Worm (Caenorhabditis elegans) whole organism, L4 larva: ENCODE results near the gene jun-1.

Source experiments
- F10B5.3 ChIP-seq: sonication (generic microtip); optimal IDR thresholded peaks from 2 replicates; lab custom pipeline; 2016; ENCODE audit warnings: mild to moderate bottlenecking, missing genetic modification characterization, missing compliant biosample characterization
- F37D6.2 ChIP-seq: sonication (generic microtip); optimal IDR thresholded peaks from 2 replicates; lab custom pipeline; 2016; ENCODE audit warnings: mild to moderate bottlenecking, missing genetic modification characterization, missing compliant biosample characterization
- R02D3.7 ChIP-seq: fragments of 150-350 bp; sonication (generic microtip); optimal IDR thresholded peaks from 3 replicates; lab custom pipeline; 2014; ENCODE audit warnings: missing biosample characterization, missing genetic modification characterization
- T20F7.1 ChIP-seq: fragments of 200-800 bp; sonication (Bioruptor generic); optimal IDR thresholded peaks from 2 replicates; lab custom pipeline; 2018; ENCODE audit warnings: mild to moderate bottlenecking, missing genetic modification characterization, missing compliant biosample characterization
- T26A8.4 ChIP-seq: fragments of 200-800 bp; sonication (Bioruptor generic); IDR thresholded peaks from 2 replicates; pipeline ENCODE4 v1.3.6; 2022; ENCODE audit warnings: missing genetic modification characterization, missing compliant biosample characterization
- Y105C5A.15 ChIP-seq: fragments of 200-800 bp; sonication (Bioruptor generic); IDR thresholded peaks from 2 replicates; pipeline ENCODE4 v1.3.6; 2022; ENCODE audit warnings: missing genetic modification characterization, missing compliant biosample characterization
- Y75B8A.6 ChIP-seq: fragments of 200-800 bp; sonication (Bioruptor generic); IDR thresholded peaks from 2 replicates; pipeline ENCODE4 v1.3.6; 2022; ENCODE audit warnings: missing genetic modification reagents, missing genetic modification characterization, missing compliant biosample characterization
- ZK546.5 ChIP-seq, 2 experiments: sonication (generic microtip); optimal IDR thresholded peaks; 2 replicates each; lab custom pipeline; 2017; ENCODE audit warnings: missing biosample characterization in 2 of 2, missing genetic modification characterization in 2 of 2
- aly-2 ChIP-seq: sonication (generic microtip); optimal IDR thresholded peaks from 2 replicates; lab custom pipeline; 2018; ENCODE audit warnings: missing biosample characterization, missing genetic modification characterization
- attf-4 ChIP-seq: sonication (generic microtip); optimal IDR thresholded peaks from 3 replicates; lab custom pipeline; 2017; ENCODE audit warnings: missing biosample characterization, missing genetic modification characterization
- ceh-20 ChIP-seq: fragments of 200-800 bp; sonication (Bioruptor generic); IDR thresholded peaks from 2 replicates; pipeline ENCODE4 v1.3.6; 2022; ENCODE audit warnings: missing genetic modification reagents, missing genetic modification characterization, missing compliant biosample characterization
- ceh-28 ChIP-seq: fragments of 150-350 bp; optimal IDR thresholded peaks from 2 replicates; lab custom pipeline; 2014; ENCODE audit warnings: missing biosample characterization, missing genetic modification reagents, missing genetic modification characterization
- ceh-32 ChIP-seq: sonication (generic microtip); optimal IDR thresholded peaks from 2 replicates; lab custom pipeline; 2016; ENCODE audit warnings: mild to moderate bottlenecking, missing genetic modification characterization, missing compliant biosample characterization; ENCODE audit not compliant: poor library complexity
- ceh-44 ChIP-seq: fragments of 200-800 bp; sonication (Bioruptor generic); IDR thresholded peaks from 2 replicates; pipeline ENCODE4 v1.3.6; 2022; ENCODE audit warnings: missing genetic modification reagents, missing genetic modification characterization, missing compliant biosample characterization
- ces-1 ChIP-seq: fragments of 150-350 bp; sonication (generic microtip); optimal IDR thresholded peaks from 4 replicates; lab custom pipeline; 2014; ENCODE audit warnings: missing biosample characterization, missing genetic modification reagents, missing genetic modification characterization
- ctbp-1 ChIP-seq: fragments of 200-800 bp; sonication (Bioruptor generic); IDR thresholded peaks from 2 replicates; pipeline ENCODE4 v1.3.6; 2022; ENCODE audit warnings: missing genetic modification reagents, missing genetic modification characterization, missing compliant biosample characterization
- daf-12 ChIP-seq: fragments of 150-350 bp; optimal IDR thresholded peaks from 2 replicates; lab custom pipeline; 2014; ENCODE audit warnings: missing biosample characterization, missing genetic modification reagents, missing genetic modification characterization
- daf-16 ChIP-seq, 3 experiments: sonication (generic microtip); optimal IDR thresholded peaks; 2 replicates each; lab custom pipeline; 2016 to 2017; ENCODE audit warnings: missing genetic modification characterization in 3 of 3, missing genetic modification reagents in 3 of 3, mild to moderate bottlenecking in 2 of 3, missing compliant biosample characterization in 2 of 3, missing biosample characterization in 1 of 3, moderate library complexity in 1 of 3
- dpl-1 ChIP-seq: fragments of 150-350 bp; optimal IDR thresholded peaks from 2 replicates; lab custom pipeline; 2014; ENCODE audit warnings: missing biosample characterization, missing genetic modification reagents, missing genetic modification characterization
- duxl-1 ChIP-seq: sonication (generic microtip); optimal IDR thresholded peaks from 2 replicates; lab custom pipeline; 2016; ENCODE audit warnings: mild to moderate bottlenecking, missing genetic modification characterization, moderate library complexity, missing compliant biosample characterization; ENCODE audit not compliant: poor library complexity
- fkh-10 ChIP-seq: fragments of 150-350 bp; optimal IDR thresholded peaks from 2 replicates; lab custom pipeline; 2014; ENCODE audit warnings: missing biosample characterization, missing genetic modification reagents, missing genetic modification characterization
- fos-1 ChIP-seq: fragments of 150-350 bp; optimal IDR thresholded peaks from 2 replicates; lab custom pipeline; 2014; ENCODE audit warnings: missing biosample characterization, missing genetic modification characterization
- gei-8 ChIP-seq: fragments of 200-800 bp; sonication (Bioruptor generic); optimal IDR thresholded peaks from 2 replicates; lab custom pipeline; 2018; ENCODE audit warnings: mild to moderate bottlenecking, missing genetic modification characterization, missing compliant biosample characterization
- hif-1 ChIP-seq, 2 experiments: sonication (generic microtip); optimal IDR thresholded peaks; 2 replicates each; lab custom pipeline; 2016 to 2017; ENCODE audit warnings: missing compliant biosample characterization in 2 of 2, missing genetic modification characterization in 2 of 2, missing genetic modification reagents in 2 of 2, missing genotype in 2 of 2, mild to moderate bottlenecking in 1 of 2
- hlh-30 ChIP-seq: sonication (generic microtip); optimal IDR thresholded peaks from 2 replicates; lab custom pipeline; 2017; ENCODE audit warnings: antibody characterized with exemption, mild to moderate bottlenecking, missing genetic modification characterization, missing compliant biosample characterization; ENCODE audit not compliant: insufficient read depth
- hmg-1.1 ChIP-seq: fragments of 200-800 bp; sonication (Bioruptor generic); IDR thresholded peaks from 2 replicates; pipeline ENCODE4 v1.3.6; 2022; ENCODE audit warnings: missing genetic modification reagents, missing genetic modification characterization, missing compliant biosample characterization
- lin-1 ChIP-seq: fragments of 200-800 bp; sonication (Bioruptor generic); IDR thresholded peaks from 2 replicates; pipeline ENCODE4 v1.3.6; 2022; ENCODE audit warnings: missing genetic modification reagents, missing genetic modification characterization, missing compliant biosample characterization
- lin-13 ChIP-seq: fragments of 150-350 bp; optimal IDR thresholded peaks from 2 replicates; lab custom pipeline; 2014; ENCODE audit warnings: missing biosample characterization, missing genetic modification reagents, missing genetic modification characterization
- lin-15B ChIP-seq: fragments of 150-350 bp; sonication (generic microtip); optimal IDR thresholded peaks from 3 replicates; lab custom pipeline; 2014; ENCODE audit warnings: missing biosample characterization, missing genetic modification characterization
- lir-3 ChIP-seq: sonication (generic microtip); optimal IDR thresholded peaks from 2 replicates; lab custom pipeline; 2016; ENCODE audit warnings: mild to moderate bottlenecking, missing genetic modification characterization, missing compliant biosample characterization
- lsy-2 ChIP-seq, 2 experiments: fragments of 150-350 bp in 1 of 2; sonication (generic microtip) in 1 of 2; optimal IDR thresholded peaks; 2 replicates each; lab custom pipeline; 2014 to 2017; ENCODE audit warnings: missing biosample characterization in 2 of 2, missing genetic modification characterization in 2 of 2
- mdl-1 ChIP-seq, 2 experiments: fragments of 150-350 bp in 1 of 2; sonication (generic microtip) in 1 of 2; optimal IDR thresholded peaks; 2 replicates each; lab custom pipeline; 2014 to 2017; ENCODE audit warnings: missing biosample characterization in 2 of 2, missing genetic modification characterization in 2 of 2
- mdt-29 ChIP-seq: fragments of 200-800 bp; sonication (Bioruptor generic); IDR thresholded peaks from 2 replicates; pipeline ENCODE4 v1.3.6; 2022; ENCODE audit warnings: missing genetic modification reagents, missing genetic modification characterization, missing compliant biosample characterization
- mes-2 ChIP-seq: sonication (generic microtip); optimal IDR thresholded peaks from 2 replicates; lab custom pipeline; 2016; ENCODE audit warnings: missing genotype, mild to moderate bottlenecking, missing genetic modification characterization, missing compliant biosample characterization; ENCODE audit not compliant: poor library complexity, severe bottlenecking
- nhr-111 ChIP-seq: fragments of 200-800 bp; sonication (Bioruptor generic); optimal IDR thresholded peaks from 2 replicates; lab custom pipeline; 2018; ENCODE audit warnings: mild to moderate bottlenecking, missing genetic modification characterization, missing compliant biosample characterization
- nhr-25 ChIP-seq: sonication (generic microtip); optimal IDR thresholded peaks from 2 replicates; lab custom pipeline; 2017; ENCODE audit warnings: missing genetic modification characterization, mild to moderate bottlenecking, missing compliant biosample characterization, antibody characterized with exemption, moderate library complexity, borderline replicate concordance; ENCODE audit not compliant: insufficient read depth
- nhr-48 ChIP-seq: sonication (generic microtip); optimal IDR thresholded peaks from 2 replicates; lab custom pipeline; 2016; ENCODE audit warnings: mild to moderate bottlenecking, missing genetic modification characterization, missing compliant biosample characterization
- nhr-77 ChIP-seq: fragments of 150-350 bp; optimal IDR thresholded peaks from 2 replicates; lab custom pipeline; 2014; ENCODE audit warnings: missing biosample characterization, missing genetic modification characterization
- rbr-2 ChIP-seq: sonication (generic microtip); optimal IDR thresholded peaks from 2 replicates; lab custom pipeline; 2016; ENCODE audit warnings: missing genotype, missing genetic modification characterization, missing compliant biosample characterization
- sdz-12 ChIP-seq: fragments of 200-800 bp; sonication (Bioruptor generic); optimal IDR thresholded peaks from 2 replicates; lab custom pipeline; 2018; ENCODE audit warnings: mild to moderate bottlenecking, missing genetic modification characterization, missing compliant biosample characterization
- snpc-4 ChIP-seq: fragments of 150-350 bp; optimal IDR thresholded peaks from 2 replicates; lab custom pipeline; 2014; ENCODE audit warnings: missing biosample characterization, missing genetic modification characterization
- spr-1 ChIP-seq: sonication (generic microtip); optimal IDR thresholded peaks from 2 replicates; lab custom pipeline; 2016; ENCODE audit warnings: mild to moderate bottlenecking, missing genetic modification characterization, missing compliant biosample characterization
- spr-3 ChIP-seq: fragments of 200-800 bp; sonication (Bioruptor generic); optimal IDR thresholded peaks from 2 replicates; lab custom pipeline; 2018; ENCODE audit warnings: mild to moderate bottlenecking, missing genetic modification characterization, missing compliant biosample characterization
- tra-1 ChIP-seq: fragments of 200-800 bp; sonication (Bioruptor generic); IDR thresholded peaks from 2 replicates; pipeline ENCODE4 v1.3.6; 2022; ENCODE audit warnings: missing genetic modification reagents, missing genetic modification characterization, missing compliant biosample characterization
- unc-130 ChIP-seq: sonication (generic microtip); optimal IDR thresholded peaks from 2 replicates; lab custom pipeline; 2016; ENCODE audit warnings: missing genetic modification reagents, missing genetic modification characterization, missing compliant biosample characterization
- unc-39 ChIP-seq: sonication (generic microtip); optimal IDR thresholded peaks from 2 replicates; lab custom pipeline; 2017; ENCODE audit warnings: missing biosample characterization, missing genetic modification characterization
- unc-62 ChIP-seq, 3 experiments: fragments of 150-350 bp in 1 of 3; sonication (generic microtip); optimal IDR thresholded peaks in 2 of 3; peaks in 1 of 3; 1 replicate in 1 of 3; 2 replicates in 2 of 3; lab custom pipeline; 2014 to 2017; ENCODE audit warnings: missing biosample characterization in 3 of 3, missing genetic modification characterization in 3 of 3, missing genetic modification reagents in 3 of 3, missing genotype in 1 of 3
- vab-7 ChIP-seq: fragments of 200-800 bp; sonication (Bioruptor generic); IDR thresholded peaks from 2 replicates; pipeline ENCODE4 v1.3.6; 2022; ENCODE audit warnings: missing genetic modification reagents, missing genetic modification characterization, missing compliant biosample characterization
- zfp-2 ChIP-seq: sonication (generic microtip); optimal IDR thresholded peaks from 2 replicates; lab custom pipeline; 2016; ENCODE audit warnings: mild to moderate bottlenecking, missing genetic modification characterization, missing compliant biosample characterization
- zfp-3 ChIP-seq: fragments of 200-800 bp; sonication (Bioruptor generic); conservative IDR thresholded peaks from 2 replicates; pipeline ENCODE4 v1.3.6; 2022; ENCODE audit warnings: missing genetic modification reagents, missing genetic modification characterization, missing compliant biosample characterization

jun-1 gene

ce11 chrII:9126965-9127364 lies 14.0 kb downstream of the jun-1 start (continued):
- TF ChIP-seq nhr-111 (no peak), zfp-3 (GFP tag; lab: Robert Waterston, UW) (no peak), R02D3.7 (tag; lab: Kevin White, UChicago) (no peak), lir-3 (tag; lab: Kevin White, UChicago) (no peak), ces-1 (GFP tag; lab: Kevin White, UChicago) (no peak), attf-4 (tag; lab: Kevin White, UChicago) (no peak), T26A8.4 (GFP tag; lab: Robert Waterston, UW) (no peak), duxl-1 (tag; lab: Kevin White, UChicago) (no peak), mes-2 (peak; percentile 52), unc-62 (GFP tag; optimal IDR thresholded peaks at IDR 0.05 in 1 of 2; lab: Kevin White, UChicago) (no peak), unc-62 (tag; optimal IDR thresholded peaks at IDR 0.05; lab: Kevin White, UChicago) (no peak), ceh-32 (tag; lab: Kevin White, UChicago) (no peak), Y105C5A.15 (GFP tag; lab: Robert Waterston, UW) (no peak), fos-1 (tag; lab: Kevin White, UChicago) (no peak), unc-39 (tag; lab: Kevin White, UChicago) (no peak), tra-1 (GFP tag; lab: Robert Waterston, UW) (no peak), lin-13 (GFP tag; lab: Kevin White, UChicago) (no peak), nhr-48 (tag; lab: Kevin White, UChicago) (no peak), F37D6.2 (tag; lab: Kevin White, UChicago) (no peak), mdl-1 (tag; optimal IDR thresholded peaks at IDR 0.05; lab: Kevin White, UChicago) (peak in 1 of 2 experiments; percentile 37), ceh-20 (GFP tag; lab: Robert Waterston, UW) (no peak), F10B5.3 (tag; lab: Kevin White, UChicago) (no peak), daf-16 (GFP tag; optimal IDR thresholded peaks at IDR 0.05; lab: Kevin White, UChicago) (no peak), daf-16 (tag; optimal IDR thresholded peaks at IDR 0.05; lab: Kevin White, UChicago) (peak; percentile 19), vab-7 (GFP tag; lab: Robert Waterston, UW) (no peak), aly-2 (tag; lab: Kevin White, UChicago) (no peak), snpc-4 (no peak), lin-15B (tag; lab: Kevin White, UChicago) (no peak), fkh-10 (no peak), lsy-2 (tag; optimal IDR thresholded peaks at IDR 0.05; lab: Kevin White, UChicago) (peak in 1 of 2 experiments; percentile 24), sdz-12 (no peak), nhr-25 (no peak), rbr-2 (no peak), T20F7.1 (GFP tag; lab: Kevin White, UChicago) (no peak), mdt-29 (GFP tag; lab: Robert Waterston, UW) (no peak), nhr-77 (tag; lab: Kevin White, UChicago) (no peak), ceh-28 (tag; lab: Kevin White, UChicago) (no peak), ceh-44 (GFP tag; lab: Robert Waterston, UW) (no peak), spr-1 (no peak), ctbp-1 (GFP tag; lab: Robert Waterston, UW) (no peak), gei-8 (GFP tag; lab: Kevin White, UChicago) (no peak), hif-1 (tag; optimal IDR thresholded peaks at IDR 0.05; lab: Kevin White, UChicago) (no peak), lin-1 (no peak), Y75B8A.6 (GFP tag; lab: Robert Waterston, UW) (no peak), hmg-1.1 (GFP tag; lab: Robert Waterston, UW) (0 out of 2 replicates have a peak, but pooled peaks have one; percentile 10), spr-3 (GFP tag; lab: Kevin White, UChicago) (no peak), hlh-30 (peak; percentile 50), daf-12 (tag; lab: Kevin White, UChicago) (no peak), unc-130 (no peak), zfp-2 (tag; lab: Kevin White, UChicago) (no peak), ZK546.5 (tag; optimal IDR thresholded peaks at IDR 0.05; lab: Kevin White, UChicago) (no peak), dpl-1 (no peak)
